Worm (Caenorhabditis elegans) whole organism, L1 larva: ENCODE results near the gene F31F7.1.

Experiments used
- C16A3.4 ChIP-seq: fragments of 150-350 bp; optimal IDR thresholded peaks from 2 replicates; lab custom pipeline; 2014; ENCODE audit warnings: missing biosample characterization, missing genetic modification characterization
- F16B12.6 ChIP-seq: fragments of 150-350 bp; optimal IDR thresholded peaks from 2 replicates; lab custom pipeline; 2014; ENCODE audit warnings: missing biosample characterization, missing genetic modification characterization
- Y116A8C.19 ChIP-seq: sonication (generic microtip); optimal IDR thresholded peaks from 2 replicates; lab custom pipeline; 2016; ENCODE audit warnings: missing compliant biosample characterization, missing genetic modification characterization, borderline replicate concordance
- alr-1 ChIP-seq: fragments of 200-800 bp; sonication (Bioruptor generic); optimal IDR thresholded peaks from 2 replicates; lab custom pipeline; 2018; ENCODE audit warnings: borderline replicate concordance, mild to moderate bottlenecking, missing genetic modification characterization, missing compliant biosample characterization
- ama-1 ChIP-seq: fragments of 150-350 bp; optimal IDR thresholded peaks from 2 replicates; lab custom pipeline; 2014
- blmp-1 ChIP-seq: fragments of 150-350 bp; optimal IDR thresholded peaks from 2 replicates; lab custom pipeline; 2014; ENCODE audit warnings: missing biosample characterization, missing genetic modification characterization
- ceh-88 ChIP-seq: fragments of 200-800 bp; sonication (Bioruptor generic); IDR thresholded peaks from 2 replicates; pipeline ENCODE4 v1.3.6; 2022; ENCODE audit warnings: missing genetic modification characterization, missing compliant biosample characterization
- dpl-1 ChIP-seq, 3 experiments: fragments of 150-350 bp in 2 of 3; sonication (generic microtip) in 1 of 3; optimal IDR thresholded peaks; 2 replicates each; lab custom pipeline; 2014 to 2017; ENCODE audit warnings: missing biosample characterization in 3 of 3, missing genetic modification characterization in 3 of 3, missing genetic modification reagents in 3 of 3
- egl-13 ChIP-seq: sonication (generic microtip); optimal IDR thresholded peaks from 2 replicates; lab custom pipeline; 2016; ENCODE audit warnings: missing genotype, missing genetic modification reagents, missing genetic modification characterization, missing compliant biosample characterization
- elt-2 ChIP-seq: sonication (generic microtip); optimal IDR thresholded peaks from 2 replicates; lab custom pipeline; 2016; ENCODE audit warnings: missing genetic modification characterization, mild to moderate bottlenecking, inconsistent platforms, missing compliant biosample characterization, missing genetic modification reagents
- elt-3 ChIP-seq, 6 experiments: fragments of 150-350 bp in 1 of 6; sonication (generic microtip); optimal IDR thresholded peaks; 2 replicates each; lab custom pipeline; 2017 to 2018; ENCODE audit warnings: missing biosample characterization in 6 of 6, missing genetic modification characterization in 6 of 6, inconsistent platforms in 1 of 6
- ets-5 ChIP-seq: fragments of 200-800 bp; sonication (Bioruptor generic); IDR thresholded peaks from 2 replicates; pipeline ENCODE4 v1.3.6; 2022; ENCODE audit warnings: missing genetic modification characterization, missing compliant biosample characterization
- fkh-10 ChIP-seq: sonication (generic microtip); optimal IDR thresholded peaks from 2 replicates; lab custom pipeline; 2017; ENCODE audit warnings: missing biosample characterization, missing genetic modification reagents, missing genetic modification characterization
- fkh-4 ChIP-seq: sonication (generic microtip); optimal IDR thresholded peaks from 2 replicates; lab custom pipeline; 2016; ENCODE audit warnings: missing compliant biosample characterization, missing genetic modification characterization, borderline replicate concordance
- fos-1 ChIP-seq: fragments of 150-350 bp; optimal IDR thresholded peaks from 2 replicates; lab custom pipeline; 2014; ENCODE audit warnings: missing biosample characterization, missing genetic modification characterization
- grh-1 ChIP-seq: fragments of 200-800 bp; sonication (Bioruptor generic); IDR thresholded peaks from 2 replicates; pipeline ENCODE4 v1.3.6; 2022; ENCODE audit warnings: missing genetic modification reagents, missing genetic modification characterization, missing compliant biosample characterization
- hlh-4 ChIP-seq: sonication (generic microtip); optimal IDR thresholded peaks from 2 replicates; lab custom pipeline; 2016; ENCODE audit warnings: mild to moderate bottlenecking, missing genetic modification characterization, missing compliant biosample characterization
- hpl-2 ChIP-seq: fragments of 150-350 bp; optimal IDR thresholded peaks from 2 replicates; lab custom pipeline; 2014; ENCODE audit warnings: missing biosample characterization, missing genetic modification reagents, missing genetic modification characterization
- irx-1 ChIP-seq: sonication (generic microtip); optimal IDR thresholded peaks from 2 replicates; lab custom pipeline; 2016; ENCODE audit warnings: missing genetic modification characterization, missing compliant biosample characterization
- jun-1 ChIP-seq: fragments of 150-350 bp; optimal IDR thresholded peaks from 2 replicates; lab custom pipeline; 2014; ENCODE audit warnings: missing biosample characterization, missing genetic modification reagents, missing genetic modification characterization
- lin-13 ChIP-seq: fragments of 150-350 bp; optimal IDR thresholded peaks from 2 replicates; lab custom pipeline; 2014; ENCODE audit warnings: missing biosample characterization, missing genetic modification reagents, missing genetic modification characterization
- lin-14 ChIP-seq: fragments of 200-800 bp; sonication (Bioruptor generic); optimal IDR thresholded peaks from 2 replicates; lab custom pipeline; 2018; ENCODE audit warnings: mild to moderate bottlenecking, missing genetic modification characterization, moderate library complexity, missing compliant biosample characterization
- lin-35 ChIP-seq, 2 experiments: fragments of 150-350 bp; optimal IDR thresholded peaks; 2 replicates each; lab custom pipeline; 2014; ENCODE audit warnings: missing biosample characterization in 2 of 2, missing genetic modification characterization in 2 of 2, missing genetic modification reagents in 2 of 2
- lsy-2 ChIP-seq, 2 experiments: fragments of 150-350 bp; optimal IDR thresholded peaks; 2 replicates each; lab custom pipeline; 2014; ENCODE audit warnings: missing biosample characterization in 2 of 2, missing genetic modification characterization in 2 of 2
- mdl-1 ChIP-seq, 2 experiments: fragments of 150-350 bp; optimal IDR thresholded peaks; 2 replicates each; lab custom pipeline; 2014 to 2017; ENCODE audit warnings: missing biosample characterization in 2 of 2, missing genetic modification characterization in 2 of 2, inconsistent platforms in 1 of 2
- mef-2 ChIP-seq: fragments of 150-350 bp; optimal IDR thresholded peaks from 2 replicates; lab custom pipeline; 2014; ENCODE audit warnings: missing biosample characterization, missing genetic modification characterization
- mep-1 ChIP-seq: fragments of 150-350 bp; optimal IDR thresholded peaks from 2 replicates; lab custom pipeline; 2014; ENCODE audit warnings: missing biosample characterization, missing genetic modification characterization
- nhr-11 ChIP-seq: fragments of 150-350 bp; optimal IDR thresholded peaks from 2 replicates; lab custom pipeline; 2014; ENCODE audit warnings: missing biosample characterization, missing genetic modification characterization
- nhr-12 ChIP-seq: sonication (generic microtip); optimal IDR thresholded peaks from 2 replicates; lab custom pipeline; 2017; ENCODE audit warnings: missing biosample characterization, missing genetic modification characterization
- nhr-19 ChIP-seq: fragments of 200-800 bp; sonication (Bioruptor generic); conservative IDR thresholded peaks from 2 replicates; pipeline ENCODE4 v1.3.6; 2022; ENCODE audit warnings: missing genetic modification characterization, missing compliant biosample characterization
- nhr-20 ChIP-seq: sonication (generic microtip); optimal IDR thresholded peaks from 2 replicates; lab custom pipeline; 2016; ENCODE audit warnings: mild to moderate bottlenecking, missing genetic modification characterization, missing compliant biosample characterization
- nhr-237 ChIP-seq: fragments of 150-350 bp; optimal IDR thresholded peaks from 2 replicates; lab custom pipeline; 2014; ENCODE audit warnings: missing biosample characterization, missing genetic modification characterization
- nhr-47 ChIP-seq: sonication (generic microtip); optimal IDR thresholded peaks from 2 replicates; lab custom pipeline; 2016; ENCODE audit warnings: mild to moderate bottlenecking, missing genetic modification characterization, moderate library complexity, missing compliant biosample characterization
- nhr-71 ChIP-seq: sonication (generic microtip); optimal IDR thresholded peaks from 2 replicates; lab custom pipeline; 2016; ENCODE audit warnings: mild to moderate bottlenecking, missing genetic modification characterization, moderate library complexity, missing compliant biosample characterization
- nhr-76 ChIP-seq: sonication (generic microtip); optimal IDR thresholded peaks from 2 replicates; lab custom pipeline; 2017; ENCODE audit warnings: missing biosample characterization, missing genetic modification characterization
- nhr-84 ChIP-seq: sonication (generic microtip); optimal IDR thresholded peaks from 2 replicates; lab custom pipeline; 2017; ENCODE audit warnings: missing biosample characterization, missing genetic modification characterization
- nhr-85 ChIP-seq: sonication (generic microtip); peaks from one replicate; lab custom pipeline; 2016; ENCODE audit warnings: missing genetic modification characterization, inconsistent platforms, missing compliant biosample characterization
- pax-3 ChIP-seq: fragments of 200-800 bp; sonication (Bioruptor generic); optimal IDR thresholded peaks from 2 replicates; lab custom pipeline; 2018; ENCODE audit warnings: mild to moderate bottlenecking, missing genetic modification characterization, moderate library complexity, missing compliant biosample characterization
- skn-1 ChIP-seq: fragments of 150-350 bp; optimal IDR thresholded peaks from 2 replicates; lab custom pipeline; 2014; ENCODE audit warnings: missing biosample characterization, missing genetic modification characterization
- snpc-4 ChIP-seq: fragments of 150-350 bp; optimal IDR thresholded peaks from 2 replicates; lab custom pipeline; 2014; ENCODE audit warnings: missing biosample characterization, missing genetic modification characterization
- snu-23 ChIP-seq: sonication (generic microtip); optimal IDR thresholded peaks from 2 replicates; lab custom pipeline; 2016; ENCODE audit warnings: missing genetic modification characterization, missing compliant biosample characterization
- sptf-1 ChIP-seq: fragments of 150-350 bp; optimal IDR thresholded peaks from 2 replicates; lab custom pipeline; 2014; ENCODE audit warnings: missing biosample characterization, missing genetic modification characterization
- tbx-2 ChIP-seq: sonication (generic microtip); optimal IDR thresholded peaks from 2 replicates; lab custom pipeline; 2016; ENCODE audit warnings: missing genetic modification characterization, missing compliant biosample characterization
- unc-86 ChIP-seq: sonication (generic microtip); optimal IDR thresholded peaks from 2 replicates; lab custom pipeline; 2016; ENCODE audit warnings: missing genetic modification characterization, missing compliant biosample characterization
- vab-15 ChIP-seq: sonication (generic microtip); optimal IDR thresholded peaks from 2 replicates; lab custom pipeline; 2017; ENCODE audit warnings: missing genotype, mild to moderate bottlenecking, missing genetic modification characterization, missing compliant biosample characterization
- zag-1 ChIP-seq: fragments of 150-350 bp; optimal IDR thresholded peaks from 2 replicates; lab custom pipeline; 2014; ENCODE audit warnings: missing biosample characterization, missing genetic modification characterization
- ztf-11 ChIP-seq, 2 experiments: sonication (generic microtip); optimal IDR thresholded peaks; 2 replicates each; lab custom pipeline; 2016 to 2017; ENCODE audit warnings: missing genetic modification characterization in 2 of 2, missing biosample characterization in 1 of 2, missing compliant biosample characterization in 1 of 2
- ztf-4 ChIP-seq: fragments of 150-350 bp; optimal IDR thresholded peaks from 2 replicates; lab custom pipeline; 2014; ENCODE audit warnings: missing biosample characterization, missing genetic modification characterization

The F31F7.1 gene

DNA sequence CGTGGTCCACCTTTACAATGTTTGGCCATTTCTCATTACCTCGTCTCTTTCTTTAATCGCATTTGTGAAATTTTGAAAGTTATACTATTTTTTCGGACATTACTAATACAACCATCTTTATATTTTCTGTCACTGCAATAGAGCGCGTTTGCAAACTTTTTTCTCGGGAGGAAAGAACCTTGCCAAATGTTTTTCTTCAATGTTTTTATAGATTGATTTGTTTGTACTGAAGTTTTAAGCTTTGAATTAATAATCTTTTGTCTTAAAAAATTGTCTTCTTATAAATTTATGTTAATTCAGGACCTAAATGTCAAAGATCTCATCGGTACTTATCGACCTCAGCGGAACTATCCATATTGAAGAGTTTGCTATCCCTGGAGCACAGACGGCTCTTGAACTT lies 41.4 kb upstream of the F31F7.1 start, which contains the start of gene K08B12.3:
Gene K08B12.3, plus strand, starts transcription at position 301 of the 400 bp plus-strand sequence.
- TF ChIP-seq unc-86, result no peak
- no peak for TF ChIP-seq vab-15 (tag; lab: Kevin White, UChicago)
- TF ChIP-seq jun-1 (tag; lab: Kevin White, UChicago), result no peak
- peak in 1 of 3 experiments; percentile 13 for TF ChIP-seq dpl-1 (GFP tag; optimal IDR thresholded peaks at IDR 0.05; lab: Kevin White, UChicago)
- no peak for TF ChIP-seq grh-1 (GFP tag; lab: Robert Waterston, UW)
- no peak for TF ChIP-seq fkh-10 (GFP tag; lab: Kevin White, UChicago)
- no peak for TF ChIP-seq fos-1 (tag; lab: Kevin White, UChicago)
- no peak for TF ChIP-seq pax-3 (tag; lab: Kevin White, UChicago)
- TF ChIP-seq irx-1 (tag; lab: Kevin White, UChicago), result no peak
- no peak for TF ChIP-seq zag-1 (tag; lab: Kevin White, UChicago)
- TF ChIP-seq nhr-20 (tag; lab: Kevin White, UChicago), result no peak
- TF ChIP-seq F16B12.6 (tag; lab: Kevin White, UChicago), result no peak
- TF ChIP-seq C16A3.4 (tag; lab: Kevin White, UChicago), result peak; percentile 3
- peak in 1 of 2 experiments; percentile 11 for TF ChIP-seq lsy-2 (tag; optimal IDR thresholded peaks at IDR 0.05; lab: Kevin White, UChicago)
- no peak for TF ChIP-seq egl-13
- TF ChIP-seq ztf-11 (tag; optimal IDR thresholded peaks at IDR 0.05; lab: Kevin White, UChicago), result no peak
- TF ChIP-seq blmp-1 (tag; lab: Kevin White, UChicago), result peak; percentile 19
- peak; percentile 23 for TF ChIP-seq snu-23
- no peak for TF ChIP-seq lin-13 (GFP tag; lab: Kevin White, UChicago)
- peak in 1 of 2 experiments; percentile 26 for TF ChIP-seq lin-35 (GFP tag; optimal IDR thresholded peaks at IDR 0.05; lab: Kevin White, UChicago)
- TF ChIP-seq ceh-88 (GFP tag; lab: Robert Waterston, UW), result no peak
- TF ChIP-seq hpl-2 (GFP tag; lab: Kevin White, UChicago), result no peak
- no peak for TF ChIP-seq mep-1 (tag; lab: Kevin White, UChicago)
- no peak for TF ChIP-seq hlh-4 (tag; lab: Kevin White, UChicago)
- TF ChIP-seq nhr-84 (tag; lab: Kevin White, UChicago), result no peak

ce11 chrV:6238347-6238746 lies 37.9 kb upstream of the F31F7.1 start:
- TF ChIP-seq Y116A8C.19 (tag; lab: Kevin White, UChicago) (no peak), ets-5 (GFP tag; lab: Robert Waterston, UW) (no peak), fkh-4 (tag; lab: Kevin White, UChicago) (no peak), lsy-2 (tag; optimal IDR thresholded peaks at IDR 0.05; lab: Kevin White, UChicago) (peak in 1 of 2 experiments; percentile 7), ztf-11 (tag; optimal IDR thresholded peaks at IDR 0.05; lab: Kevin White, UChicago) (no peak), nhr-20 (tag; lab: Kevin White, UChicago) (peak; percentile 73), unc-86 (no peak), nhr-84 (tag; lab: Kevin White, UChicago) (no peak), vab-15 (tag; lab: Kevin White, UChicago) (no peak), nhr-47 (tag; lab: Kevin White, UChicago) (peak; percentile 3), tbx-2 (tag; lab: Kevin White, UChicago) (peak; percentile 56), ama-1 (lab: Kevin White, UChicago) (no peak), nhr-85 (tag; lab: Kevin White, UChicago) (peak; percentile 91), elt-2 (no peak), nhr-71 (tag; lab: Kevin White, UChicago) (peak; percentile 53), mep-1 (tag; lab: Kevin White, UChicago) (no peak), snu-23 (peak; percentile 35), skn-1 (tag; lab: Kevin White, UChicago) (no peak), snpc-4 (tag; lab: Kevin White, UChicago) (no peak), C16A3.4 (tag; lab: Kevin White, UChicago) (peak; percentile 11), lin-14 (GFP tag; lab: Kevin White, UChicago) (peak; percentile 57), blmp-1 (tag; lab: Kevin White, UChicago) (peak; percentile 70), nhr-12 (tag; lab: Kevin White, UChicago) (no peak), mef-2 (tag; lab: Kevin White, UChicago) (no peak), grh-1 (GFP tag; lab: Robert Waterston, UW) (0 out of 2 replicates have a peak, but pooled peaks have one; percentile 23), nhr-11 (tag; lab: Kevin White, UChicago) (no peak), lin-13 (GFP tag; lab: Kevin White, UChicago) (no peak), alr-1 (tag; lab: Kevin White, UChicago) (no peak), sptf-1 (no peak), dpl-1 (GFP tag; optimal IDR thresholded peaks at IDR 0.05; lab: Kevin White, UChicago) (no peak), fos-1 (tag; lab: Kevin White, UChicago) (no peak), ztf-4 (tag; lab: Kevin White, UChicago) (no peak), lin-35 (GFP tag; optimal IDR thresholded peaks at IDR 0.05; lab: Kevin White, UChicago) (peak in 1 of 2 experiments; percentile 20), nhr-19 (GFP tag; lab: Robert Waterston, UW) (peak; percentile 16; the same call in 1 of the 2 replicates), nhr-237 (no peak), egl-13 (no peak), mdl-1 (tag; optimal IDR thresholded peaks at IDR 0.05; lab: Kevin White, UChicago) (peak in 1 of 2 experiments; percentile 30), elt-3 (tag; optimal IDR thresholded peaks at IDR 0.05; lab: Kevin White, UChicago) (peak in 4 of 6 experiments; percentile 40 to 79 (median 62)), nhr-76 (tag; lab: Kevin White, UChicago) (no peak)
